Worm (Caenorhabditis elegans): ENCODE results near the gene ZK355.8.

The ZK355.8 gene

DNA sequence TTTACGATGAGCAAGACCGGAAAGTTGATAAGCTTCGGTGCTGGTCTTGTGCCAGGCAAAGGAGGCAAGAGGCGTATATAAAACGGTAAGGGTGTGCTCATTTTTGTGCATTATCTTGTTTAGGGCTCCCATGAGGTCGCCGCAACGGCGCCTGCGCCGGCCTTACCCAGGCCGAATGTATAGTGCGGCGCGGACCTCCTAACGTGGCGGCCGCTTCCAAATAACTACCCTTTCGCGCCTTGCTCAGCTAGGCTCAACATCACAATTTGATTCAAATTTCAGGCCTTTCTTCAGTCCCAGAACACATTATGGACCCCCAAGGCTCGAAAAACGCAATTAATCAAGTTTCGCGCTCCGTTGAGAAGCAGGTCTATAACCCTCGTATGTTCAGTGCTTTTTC is at the start of gene ZK355.8, which contains the start of gene ZK355.3:
TSS of gene ZK355.8 (plus strand) at position 272 of the 400 bp plus-strand sequence.
TSS of gene ZK355.3 (minus strand) at position 101 of the 400 bp plus-strand sequence.
- TF ChIP-seq rnt-1 (tag; optimal IDR thresholded peaks at IDR 0.05): no peak

DNA sequence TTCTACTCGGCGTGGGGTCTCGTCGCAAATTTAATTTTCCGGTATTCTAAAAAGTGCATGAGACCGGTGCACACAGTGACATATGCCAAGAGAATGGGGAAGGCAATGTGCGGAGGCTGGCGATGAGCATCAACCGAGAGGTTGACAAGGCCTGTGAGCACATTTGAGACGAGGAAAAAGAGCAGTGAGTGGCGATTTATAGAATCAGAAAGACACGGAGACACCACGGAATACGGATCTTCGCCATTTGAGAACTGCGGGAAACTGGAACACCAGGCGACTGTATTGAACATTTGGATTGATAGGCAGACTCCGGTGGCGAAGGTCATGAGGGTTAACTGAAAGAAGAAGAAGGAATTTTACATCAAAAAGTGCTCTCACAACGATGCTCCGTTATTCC is 48.7 kb upstream of the ZK355.8 start:
- TF ChIP-seq isw-1 (GFP tag; IDR thresholded peaks at IDR 0.05) (no peak), egl-13 (tag; optimal IDR thresholded peaks at IDR 0.05) (no peak), elt-2 (tag; optimal IDR thresholded peaks at IDR 0.05) (no peak), nhr-76 (tag; optimal IDR thresholded peaks at IDR 0.05) (no peak), dsc-1 (tag; optimal IDR thresholded peaks at IDR 0.05) (no peak)

DNA sequence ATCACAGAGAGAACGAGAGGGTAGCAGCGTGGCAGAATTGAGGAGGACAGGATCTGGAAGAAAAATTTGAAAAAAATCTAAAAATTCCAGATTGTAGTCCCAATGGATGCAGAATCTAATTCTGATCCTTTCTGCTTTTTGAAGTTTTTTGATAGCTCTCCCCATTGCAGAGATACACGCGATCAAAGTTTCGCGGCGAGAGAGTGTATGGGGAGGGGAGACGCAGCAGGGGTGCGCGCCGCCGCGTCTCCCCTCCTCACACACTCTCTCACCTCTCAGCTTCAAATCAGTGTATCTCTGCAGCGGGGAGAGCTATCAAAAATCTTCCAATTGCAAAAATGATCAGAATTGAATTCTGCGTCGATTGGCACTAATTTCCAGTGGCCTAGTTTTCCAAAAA is 46.5 kb upstream of the ZK355.8 start:
- TF ChIP-seq egl-27 (tag; optimal IDR thresholded peaks at IDR 0.05) (no peak), lin-13 (GFP tag; optimal IDR thresholded peaks at IDR 0.05) (peak; percentile 16)

- TF ChIP-seq nhr-84 (tag; optimal IDR thresholded peaks at IDR 0.05) (no peak), nhr-19 (GFP tag; conservative IDR thresholded peaks at IDR 0.05) (no peak), pax-3 (tag; optimal IDR thresholded peaks at IDR 0.05) (no peak), nhr-12 (tag; optimal IDR thresholded peaks at IDR 0.05) (no peak), skn-1 (tag; optimal IDR thresholded peaks at IDR 0.05) (no peak)
These were observed 42.8 kb upstream of the ZK355.8 start, which contains the start of gene pigw-1 for ce11 chrII:2884810-2885209. TSS of gene pigw-1 (minus strand) at chrII:2884910.

DNA sequence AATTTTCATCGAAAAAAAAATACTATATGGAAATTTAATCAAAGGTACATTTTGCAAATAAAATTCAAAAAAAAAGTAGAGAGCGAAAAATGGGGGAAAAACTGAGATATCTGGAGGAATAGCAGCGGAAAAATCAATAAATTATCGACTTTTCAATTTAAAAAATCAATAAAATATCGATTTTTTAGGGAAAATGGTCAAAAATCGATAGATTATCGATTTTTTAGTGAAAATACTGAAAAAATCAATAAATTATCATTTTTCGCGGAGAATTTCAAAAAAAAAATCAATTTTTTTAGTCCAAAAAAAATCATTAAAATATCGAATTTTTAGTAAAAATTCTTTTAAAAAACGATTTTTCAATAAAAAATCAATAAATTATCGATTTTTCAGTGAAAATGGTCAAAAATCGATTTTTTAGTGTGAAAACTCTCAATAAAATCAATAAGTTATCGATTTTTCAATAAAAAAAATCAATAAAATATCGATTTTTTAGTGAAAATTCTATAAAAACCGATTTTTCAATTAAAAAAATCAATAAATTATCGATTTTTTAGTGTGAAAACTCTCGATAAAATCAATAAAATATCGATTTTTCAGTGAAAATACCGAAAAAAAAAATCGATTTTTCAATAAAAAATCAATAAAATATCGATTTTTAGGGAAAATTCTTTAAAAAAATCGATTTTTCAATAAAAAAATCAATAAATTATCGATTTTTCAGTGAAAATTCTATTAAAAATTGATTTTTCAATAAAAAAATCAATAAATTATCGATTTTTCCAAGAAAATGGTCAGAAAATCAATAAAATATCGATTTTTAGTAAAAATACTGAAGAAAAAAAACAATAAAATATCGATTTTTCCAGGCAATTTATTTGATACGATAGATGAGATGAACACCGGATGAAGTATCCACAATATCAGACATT is 41.8 kb upstream of the ZK355.8 start:
- TF ChIP-seq nhr-20 (tag; optimal IDR thresholded peaks at IDR 0.05) (no peak), lin-35 (GFP tag; optimal IDR thresholded peaks at IDR 0.05) (no peak), pqm-1 (tag; optimal IDR thresholded peaks at IDR 0.05) (no peak), nhr-90 (tag; optimal IDR thresholded peaks at IDR 0.05; ENCODE audit: poor library complexity) (no peak), fos-1 (tag; optimal IDR thresholded peaks at IDR 0.05) (no peak), C34B4.2 (tag; optimal IDR thresholded peaks at IDR 0.05) (no peak), xbp-1 (tag; optimal IDR thresholded peaks at IDR 0.05) (no peak), aly-2 (tag; optimal IDR thresholded peaks at IDR 0.05) (no peak), ztf-4 (tag; optimal IDR thresholded peaks at IDR 0.05) (no peak), C04F5.9 (tag; optimal IDR thresholded peaks at IDR 0.05) (no peak), lsy-2 (tag; optimal IDR thresholded peaks at IDR 0.05) (no peak), nhr-76 (tag; optimal IDR thresholded peaks at IDR 0.05) (no peak), elt-2 (tag; optimal IDR thresholded peaks at IDR 0.05) (no peak), sup-37 (GFP tag; optimal IDR thresholded peaks at IDR 0.05) (no peak)

DNA sequence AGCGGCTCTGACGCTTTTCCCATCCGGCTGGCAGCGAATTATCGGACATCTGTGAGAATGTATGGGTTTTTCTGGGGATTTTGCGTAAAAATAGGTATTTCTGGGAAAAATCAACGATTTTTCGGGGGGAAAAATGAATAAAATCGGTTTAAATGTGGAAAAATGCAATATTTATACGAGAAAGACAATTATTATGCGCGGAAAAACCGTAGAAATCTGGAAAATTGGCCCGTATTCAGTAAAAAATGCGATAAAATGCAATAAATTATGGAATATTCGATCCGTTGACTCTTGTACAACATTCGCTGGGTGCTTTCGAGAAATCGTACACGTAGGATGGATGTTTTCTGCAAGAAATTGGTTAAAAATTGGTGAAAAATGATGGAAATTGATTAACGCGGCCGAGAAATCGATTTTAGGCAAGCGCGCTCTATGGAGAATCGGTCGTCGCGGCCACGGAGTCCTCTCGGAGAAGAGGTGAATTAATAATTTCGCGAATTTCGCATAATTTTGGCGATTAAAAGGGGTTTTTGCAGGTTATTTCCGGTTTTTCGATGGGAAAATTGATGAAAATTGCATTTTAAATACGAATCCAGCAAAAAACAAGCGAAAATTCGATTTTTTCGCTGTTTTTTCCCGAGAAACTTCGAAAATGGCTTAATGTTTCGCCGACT is 38.5 kb upstream of the ZK355.8 start, which contains the start of gene pinn-1:
TSS of gene pinn-1 (minus strand) at position 51 of the 674 bp plus-strand sequence.
- peak; percentile 97 for TF ChIP-seq vab-15 (tag; optimal IDR thresholded peaks at IDR 0.05)
- peak; percentile 85 to 87 for TF ChIP-seq lin-35 (GFP tag; optimal IDR thresholded peaks at IDR 0.05)
- peak; percentile 55 for TF ChIP-seq ceh-63 (GFP tag; optimal IDR thresholded peaks at IDR 0.05)
- TF ChIP-seq nhr-12 (tag; optimal IDR thresholded peaks at IDR 0.05): no peak
- TF ChIP-seq hlh-17 (GFP tag; optimal IDR thresholded peaks at IDR 0.05; ENCODE audit: borderline replicate concordance): peak; percentile 96
- TF ChIP-seq dpl-1 (GFP tag; optimal IDR thresholded peaks at IDR 0.05): peak; percentile 78 to 84 (median 83)
- peak; percentile 89 for TF ChIP-seq efl-3 (GFP tag; optimal IDR thresholded peaks at IDR 0.05)
- TF ChIP-seq nhr-47 (tag; optimal IDR thresholded peaks at IDR 0.05): peak; percentile 97
- TF ChIP-seq nhr-90 (tag; optimal IDR thresholded peaks at IDR 0.05; ENCODE audit: poor library complexity): peak; percentile 98
- peak; percentile 75 for TF ChIP-seq snpc-4 (tag; optimal IDR thresholded peaks at IDR 0.05)
- TF ChIP-seq fkh-8 (tag; optimal IDR thresholded peaks at IDR 0.05): peak; percentile 96
- TF ChIP-seq mef-2 (tag; optimal IDR thresholded peaks at IDR 0.05): peak; percentile 53
- peak; percentile 90 for TF ChIP-seq C16A3.4 (tag; optimal IDR thresholded peaks at IDR 0.05)
- TF ChIP-seq nhr-11 (tag; optimal IDR thresholded peaks at IDR 0.05): peak; percentile 11
- TF ChIP-seq aha-1 (tag; optimal IDR thresholded peaks at IDR 0.05): no peak
- TF ChIP-seq C34B4.2 (tag; optimal IDR thresholded peaks at IDR 0.05): peak; percentile 74
- peak; percentile 49 for TF ChIP-seq pqm-1 (tag; optimal IDR thresholded peaks at IDR 0.05)
- peak; percentile 83 for TF ChIP-seq sup-37 (GFP tag; optimal IDR thresholded peaks at IDR 0.05)
- peak; percentile 97 for TF ChIP-seq egl-13 (tag; optimal IDR thresholded peaks at IDR 0.05)
- peak; percentile 95 to 98 (median 95) for TF ChIP-seq ceh-82 (tag; optimal IDR thresholded peaks at IDR 0.05)
- TF ChIP-seq ces-1 (GFP tag; optimal IDR thresholded peaks at IDR 0.05): no peak

Data from whole organism, L1 larva.